Fruit fly (Drosophila melanogaster) whole organism, adult: ENCODE data around the gene CG9386.

Experiments used
- CG14711 ChIP-seq: fragments of 200-800 bp; sonication (Bioruptor generic); optimal IDR thresholded peaks from 2 replicates; lab custom pipeline; 2018; ENCODE audit warnings: missing biosample characterization, mild to moderate bottlenecking, missing genetic modification characterization, moderate library complexity
- CG33017 ChIP-seq: fragments of 200-800 bp; sonication (Bioruptor generic); optimal IDR thresholded peaks from 2 replicates; lab custom pipeline; 2018; ENCODE audit warnings: missing biosample characterization, mild to moderate bottlenecking, missing genetic modification characterization, moderate library complexity
- Mnt ChIP-seq: fragments of 200-800 bp; sonication (Bioruptor generic); optimal IDR thresholded peaks from 2 replicates; lab custom pipeline; 2016; ENCODE audit warnings: missing biosample characterization, mild to moderate bottlenecking, missing genetic modification characterization
- bab1 ChIP-seq: fragments of 200-800 bp; sonication (Bioruptor generic); optimal IDR thresholded peaks from 3 replicates; lab custom pipeline; 2019; ENCODE audit warnings: missing biosample characterization, mild to moderate bottlenecking, missing genetic modification characterization, moderate library complexity
- kay ChIP-seq: fragments of 200-800 bp; sonication (Bioruptor generic); peaks from one replicate; lab custom pipeline; 2016; ENCODE audit warnings: missing biosample characterization, missing genetic modification characterization, borderline replicate concordance

CG9386 gene

dm6 chr3R:9504355-9504754 lies 50.9 kb downstream of the CG9386 start, which contains the start of gene CG8149:
Gene CG8149, plus strand, starts transcription at chr3R:9504656.
- TF ChIP-seq CG33017 (tag; lab: Kevin White, UChicago) = no peak
- TF ChIP-seq Mnt (GFP tag; lab: Kevin White, UChicago) = peak; percentile 38
- TF ChIP-seq bab1 = peak; percentile 66
- TF ChIP-seq kay (GFP tag; lab: Kevin White, UChicago) = peak; percentile 93
- TF ChIP-seq CG14711 (tag; lab: Kevin White, UChicago) = peak; percentile 50
